In the genomic region with DNA sequence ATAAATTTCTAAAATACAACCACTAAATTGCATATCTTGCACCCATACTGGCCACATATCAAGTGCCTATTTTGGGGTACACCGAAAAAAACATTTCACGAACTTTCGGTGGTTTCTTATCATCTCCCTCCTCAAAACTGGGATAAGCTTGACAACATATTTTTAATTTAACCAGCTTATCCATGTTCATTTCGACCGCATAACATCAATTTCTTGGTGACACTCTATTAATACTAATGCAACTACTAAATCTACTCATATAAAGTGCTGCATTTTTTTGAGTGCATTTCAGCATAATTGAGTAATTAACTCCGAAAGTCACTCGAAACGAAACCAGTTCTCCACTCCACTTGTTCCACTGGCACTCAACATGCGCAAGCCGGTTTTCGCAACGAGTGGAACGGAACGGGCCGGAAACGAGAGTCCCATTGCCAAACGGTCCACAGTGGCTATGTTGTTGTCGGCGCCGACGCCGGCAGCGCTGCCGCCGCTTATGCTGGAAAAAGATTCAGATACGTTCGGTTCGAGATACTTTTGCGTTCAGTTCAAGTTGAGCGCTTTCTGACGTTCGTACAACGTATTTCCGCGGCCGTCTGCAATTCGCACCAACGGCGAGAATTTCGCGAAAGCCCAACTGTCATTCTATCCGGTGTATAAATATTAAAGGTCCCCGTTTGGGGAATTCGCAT, we compare ENCODE assay signal across 1 fruit fly cellular context.
TF ChIP-seq lines count a peak whose summit lies in the region.

A gene (plus strand): TSS at position 529 of the 689 bp plus-strand sequence.

TF ChIP-seq in whole organism, embryonic, 481 proteins besides CTCF, POLR2A, EP300 and RAD21 (continued from another document and continues in another):
- TF ChIP-seq fd96Cb (tag; optimal IDR thresholded peaks at IDR 0.05; lab: Kevin White, UChicago) (peak; percentile 88), Max (GFP tag; optimal IDR thresholded peaks at IDR 0.05; lab: Kevin White, UChicago) (peak; percentile 31), B-H1 (GFP tag; IDR thresholded peaks at IDR 0.05; lab: Robert Waterston, UW) (no peak; the same call in 2 of the 3 replicates), pum (GFP tag; optimal IDR thresholded peaks at IDR 0.05; lab: Kevin White, UChicago) (peak; percentile 67), CG18619 (GFP tag; optimal IDR thresholded peaks at IDR 0.05; lab: Kevin White, UChicago) (peak; percentile 52), CG4730 (GFP tag; IDR thresholded peaks at IDR 0.05; lab: Robert Waterston, UW) (peak; percentile 42; the same call in 1 of the 2 replicates), disco-r (GFP tag; optimal IDR thresholded peaks at IDR 0.05; lab: Kevin White, UChicago) (peak; percentile 53), lilli (GFP tag; optimal IDR thresholded peaks at IDR 0.05; lab: Kevin White, UChicago) (peak; percentile 65), CG4282 (GFP tag; optimal IDR thresholded peaks at IDR 0.05; lab: Kevin White, UChicago) (no peak), CG10321 (GFP tag; IDR thresholded peaks at IDR 0.05; lab: Robert Waterston, UW) (no peak), CG14050 (GFP tag; IDR thresholded peaks at IDR 0.05; lab: Robert Waterston, UW) (peak; percentile 64; the same call in 2 of the 3 replicates), Lhr (GFP tag; optimal IDR thresholded peaks at IDR 0.05; lab: Kevin White, UChicago) (peak; percentile 49), CG2678 (tag; optimal IDR thresholded peaks at IDR 0.05; lab: Kevin White, UChicago) (peak; percentile 81), sens (GFP tag; lab: Kevin White, UChicago) (peak; percentile 99), knrl (GFP tag; IDR thresholded peaks at IDR 0.05; lab: Robert Waterston, UW; ENCODE audit: partially characterized antibody) (peak; percentile 17; the same call in 1 of the 3 replicates), CG34224 (GFP tag; IDR thresholded peaks at IDR 0.05; lab: Robert Waterston, UW; ENCODE audit: partially characterized antibody) (peak; percentile 64), dan (GFP tag; IDR thresholded peaks at IDR 0.05; lab: Robert Waterston, UW) (no peak), CG2199 (GFP tag; IDR thresholded peaks at IDR 0.05; lab: Robert Waterston, UW) (no peak), gcm (GFP tag; optimal IDR thresholded peaks at IDR 0.05; lab: Kevin White, UChicago) (peak; percentile 86), HLH4C (GFP tag; IDR thresholded peaks at IDR 0.05; lab: Robert Waterston, UW; ENCODE audit: partially characterized antibody) (no peak; the same call in 2 of the 3 replicates), ewg (GFP tag; optimal IDR thresholded peaks at IDR 0.05; lab: Kevin White, UChicago) (peak; percentile 63), Med (GFP tag; lab: Kevin White, UChicago) (peak; percentile 91), YL-1 (GFP tag; optimal IDR thresholded peaks at IDR 0.05; lab: Kevin White, UChicago) (no peak), Sry-δ (GFP tag; optimal IDR thresholded peaks at IDR 0.05; lab: Kevin White, UChicago) (no peak), pan (optimal IDR thresholded peaks at IDR 0.05; lab: Kevin White, UChicago) (no peak), pan (GFP tag; optimal IDR thresholded peaks at IDR 0.05 in 1 of 2, IDR thresholded peaks at IDR 0.05 in 1 of 2) (peak in 1 of 2 experiments; percentile 61), CoRest (tag; optimal IDR thresholded peaks at IDR 0.05; lab: Kevin White, UChicago) (peak; percentile 79), CG6683 (GFP tag; optimal IDR thresholded peaks at IDR 0.05; lab: Kevin White, UChicago) (no peak), zen (tag; optimal IDR thresholded peaks at IDR 0.05; lab: Kevin White, UChicago) (peak; percentile 73), repo (GFP tag; optimal IDR thresholded peaks at IDR 0.05; lab: Kevin White, UChicago) (no peak), unpg (GFP tag; optimal IDR thresholded peaks at IDR 0.05; lab: Kevin White, UChicago) (peak; percentile 89), CG7928 (GFP tag; optimal IDR thresholded peaks at IDR 0.05; lab: Kevin White, UChicago) (no peak), CG9817 (tag; optimal IDR thresholded peaks at IDR 0.05; lab: Kevin White, UChicago) (no peak), CG9215 (GFP tag; IDR thresholded peaks at IDR 0.05; lab: Robert Waterston, UW) (no peak), CG31441 (GFP tag; IDR thresholded peaks at IDR 0.05; lab: Robert Waterston, UW) (peak; percentile 89), nom (GFP tag; optimal IDR thresholded peaks at IDR 0.05; lab: Kevin White, UChicago) (peak; percentile 71), Opbp (GFP tag; IDR thresholded peaks at IDR 0.05; lab: Robert Waterston, UW; ENCODE audit: partially characterized antibody) (peak; percentile 64; the same call in 2 of the 3 replicates), Fer1 (GFP tag; optimal IDR thresholded peaks at IDR 0.05; lab: Kevin White, UChicago) (no peak), Dll (GFP tag; IDR thresholded peaks at IDR 0.05; lab: Robert Waterston, UW; ENCODE audit: partially characterized antibody) (peak; percentile 36; the same call in 1 of the 4 replicates), CG17802 (tag; optimal IDR thresholded peaks at IDR 0.05; lab: Kevin White, UChicago) (peak; percentile 40), CG8281 (tag; optimal IDR thresholded peaks at IDR 0.05; lab: Kevin White, UChicago) (peak; percentile 41), slbo (GFP tag; IDR thresholded peaks at IDR 0.05; lab: Robert Waterston, UW) (0 out of 2 replicates have a peak, but pooled peaks have one; percentile 15), sqz (GFP tag; optimal IDR thresholded peaks at IDR 0.05; lab: Kevin White, UChicago) (peak; percentile 37), Rfx (GFP tag; IDR thresholded peaks at IDR 0.05; lab: Robert Waterston, UW) (no peak), HmgD (GFP tag; optimal IDR thresholded peaks at IDR 0.05; lab: Kevin White, UChicago) (no peak), CG1603 (tag; optimal IDR thresholded peaks at IDR 0.05; lab: Kevin White, UChicago) (peak; percentile 93), Hmr (GFP tag; optimal IDR thresholded peaks at IDR 0.05; lab: Kevin White, UChicago) (peak; percentile 24), CG4854 (GFP tag; optimal IDR thresholded peaks at IDR 0.05; lab: Kevin White, UChicago) (peak; percentile 26), CG15011 (GFP tag; optimal IDR thresholded peaks at IDR 0.05; lab: Kevin White, UChicago) (no peak), ttk (GFP tag; IDR thresholded peaks at IDR 0.05; lab: Robert Waterston, UW) (peak; percentile 63; the same call in 1 of the 2 replicates), ham (GFP tag; IDR thresholded peaks at IDR 0.05; lab: Robert Waterston, UW) (no peak), dm (GFP tag; optimal IDR thresholded peaks at IDR 0.05; lab: Kevin White, UChicago) (peak; percentile 56), CG3281 (GFP tag; optimal IDR thresholded peaks at IDR 0.05; lab: Kevin White, UChicago) (no peak), NFAT (GFP tag; IDR thresholded peaks at IDR 0.05; lab: Robert Waterston, UW) (no peak), CG14860 (GFP tag; IDR thresholded peaks at IDR 0.05; lab: Robert Waterston, UW; ENCODE audit: partially characterized antibody) (no peak), sd (tag; optimal IDR thresholded peaks at IDR 0.05; lab: Kevin White, UChicago) (no peak), ac (GFP tag; optimal IDR thresholded peaks at IDR 0.05; lab: Kevin White, UChicago) (peak; percentile 75), Ets65A (GFP tag; lab: Kevin White, UChicago) (no peak), pfk (GFP tag; optimal IDR thresholded peaks at IDR 0.05; lab: Kevin White, UChicago) (peak; percentile 100), tup (GFP tag; optimal IDR thresholded peaks at IDR 0.05; lab: Kevin White, UChicago) (no peak), sim (GFP tag; IDR thresholded peaks at IDR 0.05; lab: Robert Waterston, UW) (no peak), tin (GFP tag; optimal IDR thresholded peaks at IDR 0.05; lab: Kevin White, UChicago) (peak; percentile 61), CG11093 (GFP tag; IDR thresholded peaks at IDR 0.05; lab: Robert Waterston, UW) (peak; percentile 21; the same call in 1 of the 3 replicates), tna (GFP tag; IDR thresholded peaks at IDR 0.05; lab: Robert Waterston, UW; ENCODE audit: partially characterized antibody) (peak; percentile 17; the same call in 1 of the 2 replicates), Sox100B (GFP tag; optimal IDR thresholded peaks at IDR 0.05; lab: Kevin White, UChicago) (peak; percentile 60), pros (GFP tag; optimal IDR thresholded peaks at IDR 0.05; lab: Kevin White, UChicago) (no peak), D (optimal IDR thresholded peaks at IDR 0.05; lab: Kevin White, UChicago) (no peak), D (GFP tag; optimal IDR thresholded peaks at IDR 0.05; lab: Kevin White, UChicago) (peak; percentile 75), CG33557 (GFP tag; optimal IDR thresholded peaks at IDR 0.05; lab: Kevin White, UChicago) (peak; percentile 75), nmo (GFP tag; optimal IDR thresholded peaks at IDR 0.05; lab: Kevin White, UChicago) (peak; percentile 85), CG8089 (GFP tag; optimal IDR thresholded peaks at IDR 0.05; lab: Kevin White, UChicago) (peak; percentile 70), HmgZ (tag; optimal IDR thresholded peaks at IDR 0.05; lab: Kevin White, UChicago) (no peak), CG34422 (GFP tag; IDR thresholded peaks at IDR 0.05; lab: Robert Waterston, UW) (peak; percentile 71; the same call in 2 of the 3 replicates), Stat92E (GFP tag; optimal IDR thresholded peaks at IDR 0.05; lab: Kevin White, UChicago) (peak in 1 of 3 experiments; percentile 58), H2.0 (GFP tag; IDR thresholded peaks at IDR 0.05; lab: Robert Waterston, UW) (no peak), CG14014 (GFP tag; IDR thresholded peaks at IDR 0.05; lab: Robert Waterston, UW) (no peak), fd102C (GFP tag; optimal IDR thresholded peaks at IDR 0.05; lab: Kevin White, UChicago) (no peak), Bteb2 (GFP tag; optimal IDR thresholded peaks at IDR 0.05; lab: Kevin White, UChicago) (no peak), ERR (GFP tag; optimal IDR thresholded peaks at IDR 0.05; lab: Kevin White, UChicago) (no peak), H15 (GFP tag; IDR thresholded peaks at IDR 0.05; lab: Robert Waterston, UW) (0 out of 3 replicates have a peak, but pooled peaks have one; percentile 4), sob (GFP tag; IDR thresholded peaks at IDR 0.05; lab: Robert Waterston, UW) (0 out of 2 replicates have a peak, but pooled peaks have one; percentile 9), h (optimal IDR thresholded peaks at IDR 0.05; lab: Kevin White, UChicago) (no peak), gsb-n (tag; optimal IDR thresholded peaks at IDR 0.05; lab: Kevin White, UChicago) (peak; percentile 91), bowl (GFP tag; IDR thresholded peaks at IDR 0.05; lab: Robert Waterston, UW) (no peak), CG12391 (tag; optimal IDR thresholded peaks at IDR 0.05; lab: Kevin White, UChicago) (peak; percentile 85), wek (GFP tag; optimal IDR thresholded peaks at IDR 0.05; lab: Kevin White, UChicago) (peak; percentile 51), stwl (tag; optimal IDR thresholded peaks at IDR 0.05; lab: Kevin White, UChicago) (peak; percentile 26), wdn (GFP tag; IDR thresholded peaks at IDR 0.05; lab: Robert Waterston, UW) (no peak), CG9727 (GFP tag; optimal IDR thresholded peaks at IDR 0.05; lab: Kevin White, UChicago) (peak; percentile 70), crol (GFP tag; IDR thresholded peaks at IDR 0.05; lab: Robert Waterston, UW) (no peak), grau (tag; optimal IDR thresholded peaks at IDR 0.05; lab: Kevin White, UChicago) (peak; percentile 74), CG15073 (GFP tag; optimal IDR thresholded peaks at IDR 0.05; lab: Kevin White, UChicago) (no peak), CG18011 (GFP tag; optimal IDR thresholded peaks at IDR 0.05; lab: Kevin White, UChicago) (peak; percentile 26), NK7.1 (GFP tag; optimal IDR thresholded peaks at IDR 0.05; lab: Kevin White, UChicago) (peak; percentile 49), br (optimal IDR thresholded peaks at IDR 0.05; lab: Kevin White, UChicago) (no peak), HLH3B (GFP tag; IDR thresholded peaks at IDR 0.05; lab: Robert Waterston, UW) (peak; percentile 65), CG30403 (GFP tag; optimal IDR thresholded peaks at IDR 0.05; lab: Kevin White, UChicago) (peak; percentile 63), CG30431 (GFP tag; optimal IDR thresholded peaks at IDR 0.05; lab: Kevin White, UChicago) (peak; percentile 80), Camta (GFP tag; optimal IDR thresholded peaks at IDR 0.05; lab: Kevin White, UChicago) (peak; percentile 67), CG34376 (GFP tag; optimal IDR thresholded peaks at IDR 0.05; lab: Kevin White, UChicago) (peak; percentile 16), tgo (GFP tag; IDR thresholded peaks at IDR 0.05; lab: Robert Waterston, UW) (no peak; the same call in 2 of the 3 replicates), crp (GFP tag; optimal IDR thresholded peaks at IDR 0.05; lab: Kevin White, UChicago) (no peak), CG11456 (GFP tag; IDR thresholded peaks at IDR 0.05; lab: Robert Waterston, UW) (no peak), Dfd (GFP tag; optimal IDR thresholded peaks at IDR 0.05; lab: Kevin White, UChicago) (no peak), HHEX (GFP tag; optimal IDR thresholded peaks at IDR 0.05; lab: Kevin White, UChicago) (peak; percentile 54), cas (GFP tag; IDR thresholded peaks at IDR 0.05; lab: Robert Waterston, UW) (no peak), cato (GFP tag; optimal IDR thresholded peaks at IDR 0.05; lab: Kevin White, UChicago; ENCODE audit: borderline replicate concordance) (peak; percentile 42), CG16779 (GFP tag; IDR thresholded peaks at IDR 0.05; lab: Robert Waterston, UW) (no peak), CG3726 (GFP tag; IDR thresholded peaks at IDR 0.05; lab: Robert Waterston, UW) (0 out of 3 replicates have a peak, but pooled peaks have one; percentile 55), stc (GFP tag; IDR thresholded peaks at IDR 0.05; lab: Robert Waterston, UW) (peak; percentile 80), kah (GFP tag; optimal IDR thresholded peaks at IDR 0.05; lab: Kevin White, UChicago) (no peak), CG12071 (GFP tag; optimal IDR thresholded peaks at IDR 0.05; lab: Kevin White, UChicago) (peak; percentile 62), BtbVII (GFP tag; optimal IDR thresholded peaks at IDR 0.05; lab: Kevin White, UChicago) (peak; percentile 14), crc (GFP tag; optimal IDR thresholded peaks at IDR 0.05; lab: Kevin White, UChicago) (peak; percentile 34), gsb (GFP tag; IDR thresholded peaks at IDR 0.05; lab: Robert Waterston, UW) (no peak), HLHmδ (GFP tag; optimal IDR thresholded peaks at IDR 0.05; lab: Kevin White, UChicago) (no peak), CG11696 (GFP tag; IDR thresholded peaks at IDR 0.05; lab: Robert Waterston, UW) (no peak), Dip2 (GFP tag; IDR thresholded peaks at IDR 0.05; lab: Robert Waterston, UW) (no peak), CG15514 (GFP tag; optimal IDR thresholded peaks at IDR 0.05; lab: Kevin White, UChicago) (no peak), Myb (GFP tag; optimal IDR thresholded peaks at IDR 0.05; lab: Kevin White, UChicago) (peak; percentile 48), ken (GFP tag; IDR thresholded peaks at IDR 0.05; lab: Robert Waterston, UW) (0 out of 3 replicates have a peak, but pooled peaks have one; percentile 16), CG11247 (GFP tag; IDR thresholded peaks at IDR 0.05; lab: Robert Waterston, UW) (no peak)
